Fruit fly (Drosophila melanogaster) whole organism, prepupa: ENCODE measurements around the gene Gbs-70E.

Experiments used
- Blimp-1 ChIP-seq: fragments of 200-800 bp; sonication (Bioruptor generic); optimal IDR thresholded peaks from 3 replicates; lab custom pipeline; 2017; ENCODE audit warnings: missing biosample characterization, missing genetic modification characterization, mild to moderate bottlenecking, moderate library complexity, missing genetic modification reagents
- CG10631 ChIP-seq: fragments of 200-800 bp; sonication (Bioruptor generic); optimal IDR thresholded peaks from 2 replicates; lab custom pipeline; 2016; ENCODE audit warnings: missing biosample characterization, missing genetic modification characterization
- CG10669 ChIP-seq: fragments of 200-800 bp; sonication (Bioruptor generic); optimal IDR thresholded peaks from 3 replicates; lab custom pipeline; 2018; ENCODE audit warnings: missing biosample characterization, mild to moderate bottlenecking, missing genetic modification characterization, moderate library complexity
- CG11294 ChIP-seq: fragments of 200-800 bp; sonication (Bioruptor generic); IDR thresholded peaks from 2 replicates; pipeline ENCODE4 v1.3.6; 2022; ENCODE audit warnings: missing biosample characterization, missing genetic modification characterization
- CG11902 ChIP-seq: fragments of 200-800 bp; sonication (Bioruptor generic); optimal IDR thresholded peaks from 3 replicates; lab custom pipeline; 2016; ENCODE audit warnings: missing biosample characterization, missing genetic modification characterization
- CG15336 ChIP-seq: fragments of 200-800 bp; sonication (Bioruptor generic); IDR thresholded peaks from 2 replicates; pipeline ENCODE4 v1.3.6; 2022; ENCODE audit warnings: missing biosample characterization, missing genetic modification characterization
- CG16779 ChIP-seq: fragments of 200-800 bp; sonication (Bioruptor generic); optimal IDR thresholded peaks from 3 replicates; lab custom pipeline; 2017; ENCODE audit warnings: missing biosample characterization, mild to moderate bottlenecking, missing genetic modification characterization
- CG31627 ChIP-seq: fragments of 200-800 bp; sonication (Bioruptor generic); optimal IDR thresholded peaks from 3 replicates; lab custom pipeline; 2016; ENCODE audit warnings: missing biosample characterization, missing genetic modification characterization
- CG34406 ChIP-seq: fragments of 200-800 bp; sonication (Bioruptor generic); optimal IDR thresholded peaks from 3 replicates; lab custom pipeline; 2016; ENCODE audit warnings: missing biosample characterization, missing genetic modification characterization
- CG4318 ChIP-seq: fragments of 200-800 bp; sonication (Bioruptor generic); optimal IDR thresholded peaks from 3 replicates; lab custom pipeline; 2017; ENCODE audit warnings: missing biosample characterization, mild to moderate bottlenecking, missing genetic modification characterization
- CG6163 ChIP-seq: fragments of 200-800 bp; sonication (Bioruptor generic); IDR thresholded peaks from 3 replicates; pipeline ENCODE4 v1.3.6; 2022; ENCODE audit warnings: missing biosample characterization, missing genetic modification characterization
- CG6276 ChIP-seq: fragments of 200-800 bp; sonication (Bioruptor generic); optimal IDR thresholded peaks from 2 replicates; lab custom pipeline; 2017; ENCODE audit warnings: missing biosample characterization, mild to moderate bottlenecking, missing genetic modification characterization
- CG6808 ChIP-seq: fragments of 200-800 bp; sonication (Bioruptor generic); optimal IDR thresholded peaks from 3 replicates; lab custom pipeline; 2017; ENCODE audit warnings: missing biosample characterization, missing genetic modification characterization, mild to moderate bottlenecking, moderate library complexity, missing genetic modification reagents
- CG8119 ChIP-seq: fragments of 200-800 bp; sonication (Bioruptor generic); IDR thresholded peaks from 3 replicates; pipeline ENCODE4 v1.3.6; 2022; ENCODE audit warnings: missing biosample characterization, missing genetic modification characterization
- CG8632 ChIP-seq: fragments of 200-800 bp; sonication (Bioruptor generic); optimal IDR thresholded peaks from 3 replicates; lab custom pipeline; 2016; ENCODE audit warnings: missing biosample characterization, missing genetic modification characterization
- CG9139 ChIP-seq: fragments of 200-800 bp; sonication (Bioruptor generic); optimal IDR thresholded peaks from 3 replicates; lab custom pipeline; 2017; ENCODE audit warnings: missing biosample characterization, mild to moderate bottlenecking, missing genetic modification characterization
- Eip75B ChIP-seq: fragments of 200-800 bp; sonication (Bioruptor generic); optimal IDR thresholded peaks from 3 replicates; lab custom pipeline; 2016; ENCODE audit warnings: missing biosample characterization, missing genetic modification characterization
- Eip78C ChIP-seq: fragments of 200-800 bp; sonication (Bioruptor generic); peaks from one replicate; lab custom pipeline; 2016; ENCODE audit warnings: missing biosample characterization, missing genetic modification characterization
- Eip93F ChIP-seq: fragments of 200-800 bp; sonication (Bioruptor generic); optimal IDR thresholded peaks from 2 replicates; lab custom pipeline; 2016; ENCODE audit warnings: missing biosample characterization, mild to moderate bottlenecking, missing genetic modification characterization
- Ets21C ChIP-seq: fragments of 200-800 bp; sonication (Bioruptor generic); optimal IDR thresholded peaks from 3 replicates; lab custom pipeline; 2016; ENCODE audit warnings: missing biosample characterization, missing genetic modification characterization
- OdsH ChIP-seq: fragments of 200-800 bp; sonication (Bioruptor generic); optimal IDR thresholded peaks from 3 replicates; lab custom pipeline; 2016; ENCODE audit warnings: missing biosample characterization, missing genetic modification characterization
- Smox ChIP-seq: fragments of 200-800 bp; sonication (Bioruptor generic); optimal IDR thresholded peaks from 3 replicates; lab custom pipeline; 2016; ENCODE audit warnings: missing biosample characterization, missing genetic modification characterization
- Sox102F ChIP-seq: fragments of 200-800 bp; sonication (Bioruptor generic); optimal IDR thresholded peaks from 2 replicates; lab custom pipeline; 2016; ENCODE audit warnings: missing biosample characterization, mild to moderate bottlenecking, missing genetic modification characterization
- Sox15 ChIP-seq: fragments of 200-800 bp; sonication (Bioruptor generic); optimal IDR thresholded peaks from 3 replicates; lab custom pipeline; 2016; ENCODE audit warnings: missing biosample characterization, missing genetic modification characterization
- cyc ChIP-seq: fragments of 200-800 bp; sonication (Bioruptor generic); optimal IDR thresholded peaks from 3 replicates; lab custom pipeline; 2016; ENCODE audit warnings: missing biosample characterization, missing genetic modification characterization
- dac ChIP-seq: fragments of 200-800 bp; sonication (Bioruptor generic); optimal IDR thresholded peaks from 2 replicates; lab custom pipeline; 2017; ENCODE audit warnings: missing biosample characterization, mild to moderate bottlenecking, missing genetic modification characterization
- eg ChIP-seq: fragments of 200-800 bp; sonication (Bioruptor generic); IDR thresholded peaks from 3 replicates; pipeline ENCODE4 v1.3.6; 2022; ENCODE audit warnings: missing biosample characterization, missing genetic modification characterization
- fd85E ChIP-seq: fragments of 200-800 bp; sonication (Bioruptor generic); optimal IDR thresholded peaks from 3 replicates; lab custom pipeline; 2016; ENCODE audit warnings: missing biosample characterization, missing genetic modification characterization
- fkh ChIP-seq: fragments of 200-800 bp; sonication (Bioruptor generic); optimal IDR thresholded peaks from 3 replicates; lab custom pipeline; 2017; ENCODE audit warnings: missing biosample characterization, mild to moderate bottlenecking, missing genetic modification characterization, moderate library complexity
- salr ChIP-seq, 2 experiments: fragments of 200-800 bp; sonication (Bioruptor generic); optimal IDR thresholded peaks; 3 replicates each; lab custom pipeline; 2016 to 2018; ENCODE audit warnings: missing biosample characterization in 2 of 2, missing genetic modification characterization in 2 of 2, mild to moderate bottlenecking in 1 of 2
- ss ChIP-seq, 2 experiments: fragments of 200-800 bp; sonication (Bioruptor generic); optimal IDR thresholded peaks; 2 replicates in 1 of 2; 3 replicates in 1 of 2; lab custom pipeline; 2017 to 2018; ENCODE audit warnings: mild to moderate bottlenecking in 2 of 2, missing biosample characterization in 2 of 2, missing genetic modification characterization in 2 of 2, moderate library complexity in 1 of 2
- svp ChIP-seq: fragments of 200-800 bp; sonication (Bioruptor generic); peaks from one replicate; lab custom pipeline; 2016; ENCODE audit warnings: missing biosample characterization, missing genetic modification characterization
- topi ChIP-seq: fragments of 200-800 bp; sonication (Bioruptor generic); optimal IDR thresholded peaks from 3 replicates; lab custom pipeline; 2016; ENCODE audit warnings: missing biosample characterization, missing genetic modification characterization
- vri ChIP-seq: fragments of 200-800 bp; sonication (Bioruptor generic); optimal IDR thresholded peaks from 3 replicates; lab custom pipeline; 2016; ENCODE audit warnings: missing biosample characterization, mild to moderate bottlenecking, missing genetic modification characterization

The Gbs-70E gene

DNA sequence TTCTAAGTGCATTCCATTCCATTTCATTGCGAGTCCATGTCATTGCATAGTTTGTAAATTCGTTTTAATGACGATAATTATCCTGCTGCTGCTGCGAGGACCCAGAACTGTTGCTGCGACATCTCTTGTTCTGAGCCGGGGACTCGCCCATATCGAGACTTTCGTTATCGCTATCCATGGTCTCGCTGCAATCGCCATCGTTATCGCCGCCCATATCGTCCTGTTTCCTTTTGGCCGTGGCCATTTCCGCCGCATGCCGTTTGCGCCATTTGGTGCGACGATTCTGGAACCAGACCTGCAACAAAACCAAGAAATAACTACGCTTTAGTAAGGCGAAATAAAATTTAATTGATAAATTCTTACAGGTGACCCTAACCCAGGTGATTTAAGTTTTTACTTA, 33.0 kb upstream of the Gbs-70E start:
- TF ChIP-seq Eip93F (GFP tag; lab: Kevin White, UChicago), result no peak
- TF ChIP-seq, all 60 proteins: peak for 0

- TF ChIP-seq dac (no peak), eg (GFP tag; lab: Robert Waterston, UW) (no peak), CG6808 (GFP tag; lab: Kevin White, UChicago) (no peak), vri (GFP tag; lab: Kevin White, UChicago) (no peak), salr (GFP tag; optimal IDR thresholded peaks at IDR 0.05; lab: Kevin White, UChicago) (no peak), CG4318 (GFP tag; lab: Kevin White, UChicago) (no peak), CG8119 (no peak), CG10669 (GFP tag; lab: Kevin White, UChicago) (no peak), CG16779 (tag; lab: Kevin White, UChicago) (no peak), Eip75B (no peak), Ets21C (no peak), CG8632 (GFP tag; lab: Kevin White, UChicago) (no peak), cyc (GFP tag; lab: Kevin White, UChicago) (no peak), CG6163 (no peak), CG34406 (no peak), Smox (GFP tag; lab: Kevin White, UChicago) (no peak), CG11294 (GFP tag; lab: Robert Waterston, UW) (no peak), CG9139 (no peak), fkh (GFP tag; lab: Kevin White, UChicago) (no peak), fd85E (GFP tag; lab: Kevin White, UChicago) (no peak)
These were observed 32.0 kb upstream of the Gbs-70E start for dm6 chr3L:14582736-14583135.

DNA sequence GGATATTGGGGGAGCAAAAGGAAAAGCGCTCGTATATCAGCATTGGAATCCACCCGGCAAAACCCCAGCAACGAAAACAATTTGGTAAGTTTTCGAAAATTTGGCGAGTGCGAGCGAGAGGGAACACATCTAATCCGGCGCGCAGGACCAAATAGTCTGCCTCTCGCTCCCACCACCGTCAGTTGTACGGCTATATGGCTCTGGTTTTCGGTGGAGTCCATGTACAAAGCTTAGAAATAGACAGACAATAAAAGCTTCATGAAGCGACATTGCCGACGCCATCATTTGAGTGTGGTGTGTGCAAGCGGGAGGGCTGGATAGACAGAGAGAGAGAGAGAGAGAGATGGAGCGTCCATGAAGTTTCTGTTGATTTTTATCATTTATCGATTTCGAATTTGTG, 29.5 kb upstream of the Gbs-70E start:
- no peak for TF ChIP-seq Ets21C
- TF ChIP-seq CG10631, result no peak
- no peak for TF ChIP-seq CG11902
- TF ChIP-seq CG31627 (GFP tag; lab: Kevin White, UChicago), result no peak
- no peak for TF ChIP-seq Sox15 (GFP tag; lab: Kevin White, UChicago)
- TF ChIP-seq fd85E (GFP tag; lab: Kevin White, UChicago), result no peak
- no peak for TF ChIP-seq ss (GFP tag; optimal IDR thresholded peaks at IDR 0.05; lab: Kevin White, UChicago)
- TF ChIP-seq vri (GFP tag; lab: Kevin White, UChicago), result no peak
- TF ChIP-seq Blimp-1, result no peak
- no peak for TF ChIP-seq Sox102F (GFP tag; lab: Kevin White, UChicago)
- no peak for TF ChIP-seq OdsH (GFP tag; lab: Kevin White, UChicago)
- TF ChIP-seq Smox (GFP tag; lab: Kevin White, UChicago), result no peak
- no peak for TF ChIP-seq topi
- no peak for TF ChIP-seq CG16779 (tag; lab: Kevin White, UChicago)
- TF ChIP-seq, all 60 proteins: peak for 0

dm6 chr3L:14578896-14579295, 28.1 kb upstream of the Gbs-70E start:
- no peak for TF ChIP-seq CG6276 (GFP tag; lab: Kevin White, UChicago)
- TF ChIP-seq Ets21C, result no peak
- TF ChIP-seq CG15336 (GFP tag; lab: Robert Waterston, UW), result no peak
- TF ChIP-seq svp (GFP tag; lab: Kevin White, UChicago), result peak; percentile 24
- TF ChIP-seq fkh (GFP tag; lab: Kevin White, UChicago), result peak; percentile 10
- no peak for TF ChIP-seq dac
- no peak for TF ChIP-seq cyc (GFP tag; lab: Kevin White, UChicago)

DNA sequence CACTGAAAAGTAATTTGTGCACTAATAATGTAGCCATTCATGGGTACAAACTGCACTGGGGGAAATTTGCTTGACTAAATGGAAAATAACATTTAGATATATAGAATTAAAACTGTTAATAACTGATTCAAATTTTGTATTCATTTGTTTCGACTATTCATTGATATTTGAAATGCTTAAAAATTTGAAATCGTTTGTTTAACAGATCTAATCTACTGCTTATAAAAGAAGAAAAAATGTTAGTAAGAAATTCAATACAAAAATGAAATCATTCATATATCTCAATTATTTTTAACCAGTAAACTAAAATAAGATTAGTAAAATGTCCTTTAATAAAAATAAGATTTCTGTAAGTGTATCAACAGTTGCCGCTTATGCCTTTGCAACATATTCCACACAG, 25.2 kb upstream of the Gbs-70E start:
- TF ChIP-seq Eip78C (GFP tag; lab: Kevin White, UChicago) (no peak), CG34406 (no peak), CG8632 (GFP tag; lab: Kevin White, UChicago) (no peak)
